Worm (Caenorhabditis elegans) whole organism, L3 larva: ENCODE results near the gene perm-1.

ENCODE experiments used
- R02D3.7 ChIP-seq: fragments of 150-350 bp; optimal IDR thresholded peaks from 2 replicates; lab custom pipeline; 2014; ENCODE audit warnings: missing biosample characterization, missing genetic modification characterization
- ZK546.5 ChIP-seq: sonication (generic microtip); optimal IDR thresholded peaks from 2 replicates; lab custom pipeline; 2017; ENCODE audit warnings: missing biosample characterization, missing genetic modification characterization
- aly-2 ChIP-seq: fragments of 150-350 bp; optimal IDR thresholded peaks from 2 replicates; lab custom pipeline; 2014; ENCODE audit warnings: missing biosample characterization, missing genetic modification characterization
- ceh-28 ChIP-seq: fragments of 150-350 bp; optimal IDR thresholded peaks from 2 replicates; lab custom pipeline; 2014; ENCODE audit warnings: missing biosample characterization, missing genetic modification reagents, missing genetic modification characterization
- ceh-82 ChIP-seq: fragments of 150-350 bp; optimal IDR thresholded peaks from 2 replicates; lab custom pipeline; 2014; ENCODE audit warnings: missing biosample characterization, missing genetic modification characterization
- ceh-9 ChIP-seq: sonication (generic microtip); optimal IDR thresholded peaks from 2 replicates; lab custom pipeline; 2018; ENCODE audit warnings: missing biosample characterization, missing genetic modification characterization
- daf-12 ChIP-seq: fragments of 150-350 bp; optimal IDR thresholded peaks from 2 replicates; lab custom pipeline; 2014; ENCODE audit warnings: missing biosample characterization, missing genetic modification reagents, missing genetic modification characterization
- egl-27 ChIP-seq: sonication (generic microtip); optimal IDR thresholded peaks from 4 replicates; lab custom pipeline; 2017; ENCODE audit warnings: missing biosample characterization, missing genetic modification reagents, missing genetic modification characterization
- egl-5 ChIP-seq: fragments of 150-350 bp; optimal IDR thresholded peaks from 2 replicates; lab custom pipeline; 2017; ENCODE audit warnings: missing biosample characterization, missing genetic modification reagents, missing genetic modification characterization, inconsistent platforms
- elt-2 ChIP-seq: sonication (generic microtip); optimal IDR thresholded peaks from 2 replicates; lab custom pipeline; 2016; ENCODE audit warnings: missing genetic modification reagents, mild to moderate bottlenecking, missing genetic modification characterization, missing compliant biosample characterization
- elt-3 ChIP-seq, 3 experiments: fragments of 150-350 bp in 1 of 3; sonication (generic microtip) in 2 of 3; optimal IDR thresholded peaks; 2 replicates in 2 of 3; 4 replicates in 1 of 3; lab custom pipeline; 2014 to 2017; ENCODE audit warnings: missing biosample characterization in 3 of 3, missing genetic modification characterization in 3 of 3
- fkh-10 ChIP-seq: sonication (generic microtip); optimal IDR thresholded peaks from 2 replicates; lab custom pipeline; 2017; ENCODE audit warnings: missing biosample characterization, missing genetic modification reagents, missing genetic modification characterization
- fkh-2 ChIP-seq: fragments of 150-350 bp; optimal IDR thresholded peaks from 2 replicates; lab custom pipeline; 2014; ENCODE audit warnings: missing biosample characterization, missing genetic modification reagents, missing genetic modification characterization
- fos-1 ChIP-seq: fragments of 150-350 bp; optimal IDR thresholded peaks from 2 replicates; lab custom pipeline; 2014; ENCODE audit warnings: missing biosample characterization, missing genetic modification characterization
- hmg-11 ChIP-seq: sonication (generic microtip); optimal IDR thresholded peaks from 2 replicates; lab custom pipeline; 2016; ENCODE audit warnings: missing genetic modification characterization, missing compliant biosample characterization
- lin-15B ChIP-seq: fragments of 150-350 bp; optimal IDR thresholded peaks from 2 replicates; lab custom pipeline; 2014; ENCODE audit warnings: missing biosample characterization, missing genetic modification characterization
- lin-39 ChIP-seq: fragments of 150-350 bp; optimal IDR thresholded peaks from 2 replicates; lab custom pipeline; 2018; ENCODE audit warnings: missing biosample characterization, missing genetic modification reagents, missing genetic modification characterization
- lsy-12 ChIP-seq: sonication (generic microtip); optimal IDR thresholded peaks from 2 replicates; lab custom pipeline; 2016; ENCODE audit warnings: mild to moderate bottlenecking, missing genetic modification characterization, missing compliant biosample characterization
- mml-1 ChIP-seq: fragments of 150-350 bp; sonication (generic microtip); optimal IDR thresholded peaks from 3 replicates; lab custom pipeline; 2014; ENCODE audit warnings: missing biosample characterization, missing genetic modification characterization
- nfya-1 ChIP-seq: sonication (generic microtip); optimal IDR thresholded peaks from 2 replicates; lab custom pipeline; 2017; ENCODE audit warnings: missing genetic modification characterization, mild to moderate bottlenecking, missing compliant biosample characterization, antibody characterized with exemption, moderate library complexity; ENCODE audit not compliant: insufficient read depth
- nhr-11 ChIP-seq: fragments of 150-350 bp; optimal IDR thresholded peaks from 2 replicates; lab custom pipeline; 2014; ENCODE audit warnings: missing biosample characterization, missing genetic modification characterization
- nhr-12 ChIP-seq: fragments of 150-350 bp; optimal IDR thresholded peaks from 2 replicates; lab custom pipeline; 2014; ENCODE audit warnings: missing biosample characterization, missing genetic modification characterization
- nhr-23 ChIP-seq: fragments of 150-350 bp; optimal IDR thresholded peaks from 2 replicates; lab custom pipeline; 2014; ENCODE audit warnings: missing biosample characterization, missing genetic modification reagents, missing genetic modification characterization
- nhr-25 ChIP-seq: sonication (generic microtip); optimal IDR thresholded peaks from 2 replicates; lab custom pipeline; 2017; ENCODE audit warnings: missing biosample characterization, missing genetic modification characterization
- nhr-28 ChIP-seq: fragments of 150-350 bp; optimal IDR thresholded peaks from 2 replicates; lab custom pipeline; 2014; ENCODE audit warnings: missing biosample characterization, missing genetic modification characterization
- nhr-67 ChIP-seq: fragments of 150-350 bp; optimal IDR thresholded peaks from 2 replicates; lab custom pipeline; 2014; ENCODE audit warnings: missing biosample characterization, missing genetic modification characterization
- nhr-76 ChIP-seq: fragments of 150-350 bp; sonication (generic microtip); optimal IDR thresholded peaks from 5 replicates; lab custom pipeline; 2014; ENCODE audit warnings: missing biosample characterization, missing genetic modification characterization
- nhr-77 ChIP-seq: fragments of 150-350 bp; optimal IDR thresholded peaks from 2 replicates; lab custom pipeline; 2014; ENCODE audit warnings: missing biosample characterization, missing genetic modification characterization
- pha-4 ChIP-seq: fragments of 150-350 bp; optimal IDR thresholded peaks from 2 replicates; lab custom pipeline; 2014; ENCODE audit warnings: missing biosample characterization, missing genetic modification reagents, missing genetic modification characterization
- pqm-1 ChIP-seq: fragments of 150-350 bp; optimal IDR thresholded peaks from 2 replicates; lab custom pipeline; 2017; ENCODE audit warnings: missing biosample characterization, missing genetic modification characterization, inconsistent platforms
- sea-2 ChIP-seq: fragments of 150-350 bp; sonication (generic microtip); optimal IDR thresholded peaks from 4 replicates; lab custom pipeline; 2014; ENCODE audit warnings: missing biosample characterization, missing genetic modification reagents, missing genetic modification characterization
- snpc-4 ChIP-seq: fragments of 150-350 bp; optimal IDR thresholded peaks from 2 replicates; lab custom pipeline; 2014; ENCODE audit warnings: missing biosample characterization, missing genetic modification characterization
- unc-39 ChIP-seq: sonication (generic microtip); optimal IDR thresholded peaks from 4 replicates; lab custom pipeline; 2017; ENCODE audit warnings: missing biosample characterization, missing genetic modification characterization
- unc-62 ChIP-seq: fragments of 150-350 bp; sonication (generic microtip); optimal IDR thresholded peaks from 4 replicates; lab custom pipeline; 2014; ENCODE audit warnings: missing biosample characterization, missing genetic modification reagents, missing genetic modification characterization
- zag-1 ChIP-seq: fragments of 150-350 bp; optimal IDR thresholded peaks from 2 replicates; lab custom pipeline; 2014; ENCODE audit warnings: missing biosample characterization, missing genetic modification characterization
- ztf-11 ChIP-seq: fragments of 150-350 bp; optimal IDR thresholded peaks from 2 replicates; lab custom pipeline; 2014; ENCODE audit warnings: missing biosample characterization, missing genetic modification characterization
- ztf-4 ChIP-seq: fragments of 150-350 bp; optimal IDR thresholded peaks from 2 replicates; lab custom pipeline; 2014; ENCODE audit warnings: missing biosample characterization, missing genetic modification characterization

perm-1 gene

DNA sequence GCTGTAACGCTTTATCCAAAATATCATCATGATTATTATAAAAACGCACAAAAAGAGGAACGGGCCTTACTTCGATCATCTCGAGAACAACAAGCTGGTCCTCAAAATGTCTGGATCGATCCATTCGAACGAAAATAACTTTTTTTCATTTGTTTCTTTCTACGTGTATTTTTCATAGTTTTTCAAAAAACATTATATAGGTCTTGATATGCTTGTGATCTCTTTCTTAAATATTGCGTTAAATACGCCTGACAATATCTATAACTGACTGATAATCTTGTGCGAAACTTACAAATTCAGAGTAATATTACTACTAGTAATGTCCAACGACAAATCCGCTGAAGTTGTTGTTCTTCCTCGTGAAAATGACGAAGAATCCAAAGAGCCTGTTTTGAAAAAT, 22.5 kb upstream of the perm-1 start, which contains the start of gene sds-22:
Gene sds-22 (plus strand): TSS at position 301 of the 400 bp plus-strand sequence.
- TF ChIP-seq nhr-28: no peak
- TF ChIP-seq fkh-2 (tag; lab: Kevin White, UChicago): no peak
- no peak for TF ChIP-seq nhr-12
- no peak for TF ChIP-seq unc-39 (tag; lab: Kevin White, UChicago)

DNA sequence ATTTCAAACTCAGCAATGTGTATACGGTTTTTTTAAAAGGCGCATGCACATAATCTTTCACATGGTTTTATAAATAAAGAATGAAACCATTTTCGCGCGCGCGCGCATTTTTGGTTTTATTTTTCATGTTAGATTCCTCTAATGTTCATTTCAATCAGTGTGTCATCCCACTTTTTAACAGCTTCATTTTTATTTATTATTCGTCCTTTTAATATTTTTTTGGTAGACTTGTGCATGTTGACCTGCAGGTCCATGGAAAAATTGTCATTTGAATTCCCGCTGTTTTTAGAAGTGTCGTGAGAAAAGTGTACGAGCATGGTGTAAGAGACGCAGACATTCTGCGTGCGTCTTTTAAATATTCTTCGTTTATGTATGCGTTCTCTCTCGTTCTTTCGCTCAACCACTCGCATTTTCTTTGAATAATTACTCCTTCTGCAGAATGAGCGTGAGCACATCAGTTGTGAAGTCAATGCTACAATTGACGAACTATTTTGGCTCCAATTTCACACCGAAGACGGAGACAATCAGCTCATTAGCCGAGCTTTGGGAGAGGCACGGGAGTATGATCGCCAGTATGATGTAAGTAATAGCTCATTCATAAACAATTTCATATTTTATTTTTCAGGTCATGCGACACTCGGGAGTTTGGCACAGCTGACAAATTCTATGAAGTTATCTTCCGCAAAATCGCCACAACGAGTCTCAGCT, 20.2 kb upstream of the perm-1 start, which contains the start of gene lin-5:
Gene lin-5 (plus strand): TSS at position 354 of the 708 bp plus-strand sequence.
- TF ChIP-seq snpc-4: peak; percentile 59
- no peak for TF ChIP-seq fos-1 (tag; lab: Kevin White, UChicago)
- TF ChIP-seq egl-27: no peak
- TF ChIP-seq R02D3.7: no peak
- no peak for TF ChIP-seq ceh-82
- peak; percentile 5 for TF ChIP-seq elt-2 (tag; lab: Kevin White, UChicago)
- no peak for TF ChIP-seq ztf-11 (tag; lab: Kevin White, UChicago)
- TF ChIP-seq daf-12 (tag; lab: Kevin White, UChicago): no peak
- peak; percentile 79 for TF ChIP-seq lin-15B (tag; lab: Kevin White, UChicago)
- peak; percentile 67 for TF ChIP-seq nfya-1
- TF ChIP-seq lin-39 (tag; lab: Kevin White, UChicago): peak; percentile 64
- no peak for TF ChIP-seq ceh-28
- no peak for TF ChIP-seq nhr-28
- no peak for TF ChIP-seq zag-1 (tag; lab: Kevin White, UChicago)
- no peak for TF ChIP-seq nhr-67 (tag; lab: Kevin White, UChicago)
- TF ChIP-seq sea-2: no peak
- TF ChIP-seq lsy-12 (tag; lab: Kevin White, UChicago): no peak
- no peak for TF ChIP-seq nhr-23 (tag; lab: Kevin White, UChicago)
- no peak for TF ChIP-seq fkh-2 (tag; lab: Kevin White, UChicago)
- TF ChIP-seq nhr-77 (tag; lab: Kevin White, UChicago): no peak
- no peak for TF ChIP-seq mml-1
- peak; percentile 57 for TF ChIP-seq pha-4 (tag; lab: Kevin White, UChicago)
- no peak for TF ChIP-seq nhr-76 (tag; lab: Kevin White, UChicago)
- TF ChIP-seq egl-5: peak; percentile 54
- no peak for TF ChIP-seq pqm-1 (tag; lab: Kevin White, UChicago)
- peak; percentile 19 for TF ChIP-seq nhr-25 (tag; lab: Kevin White, UChicago)
- TF ChIP-seq ZK546.5 (tag; lab: Kevin White, UChicago): no peak
- TF ChIP-seq elt-3 (tag; optimal IDR thresholded peaks at IDR 0.05; lab: Kevin White, UChicago): no peak
- TF ChIP-seq ceh-9 (tag; lab: Kevin White, UChicago): no peak
- no peak for TF ChIP-seq ztf-4 (tag; lab: Kevin White, UChicago)
- no peak for TF ChIP-seq aly-2 (tag; lab: Kevin White, UChicago)
- no peak for TF ChIP-seq fkh-10 (GFP tag; lab: Kevin White, UChicago)
- no peak for TF ChIP-seq unc-62 (GFP tag; lab: Kevin White, UChicago)
- TF ChIP-seq hmg-11: peak; percentile 57
- no peak for TF ChIP-seq unc-39 (tag; lab: Kevin White, UChicago)

DNA sequence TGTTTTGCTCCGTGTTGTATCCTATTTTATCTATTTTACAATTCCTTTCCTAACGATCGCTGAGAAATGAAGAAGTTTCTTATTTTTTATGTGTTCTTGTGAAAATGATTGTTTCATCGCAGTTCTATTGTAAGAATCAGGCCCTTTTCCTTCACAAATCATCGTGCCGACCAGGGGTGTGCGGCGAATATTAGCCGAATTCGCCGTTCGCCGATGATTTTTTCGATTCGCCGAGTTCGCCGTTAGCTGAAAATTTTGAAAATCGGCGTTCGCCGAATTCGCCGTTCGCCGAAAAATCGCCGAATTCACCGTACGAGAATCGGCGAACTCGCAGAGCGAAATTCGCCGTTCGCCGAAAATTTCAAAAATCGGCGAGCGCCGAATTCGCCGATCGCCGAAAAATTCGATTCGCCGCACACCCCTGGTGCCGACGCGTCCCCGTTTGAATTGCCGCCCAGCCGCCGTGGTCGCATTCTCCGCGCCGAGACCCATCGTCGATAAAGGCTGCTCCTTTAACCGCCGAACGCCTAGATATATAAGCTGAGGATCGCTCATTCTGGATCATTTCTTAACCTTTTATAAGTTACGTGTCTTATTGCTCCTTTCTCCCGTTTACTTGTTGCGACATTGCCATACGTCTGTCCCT, 17.0 kb upstream of the perm-1 start:
- peak; percentile 48 for TF ChIP-seq lin-15B (tag; lab: Kevin White, UChicago)
- no peak for TF ChIP-seq nhr-28
- TF ChIP-seq nhr-12: no peak

DNA sequence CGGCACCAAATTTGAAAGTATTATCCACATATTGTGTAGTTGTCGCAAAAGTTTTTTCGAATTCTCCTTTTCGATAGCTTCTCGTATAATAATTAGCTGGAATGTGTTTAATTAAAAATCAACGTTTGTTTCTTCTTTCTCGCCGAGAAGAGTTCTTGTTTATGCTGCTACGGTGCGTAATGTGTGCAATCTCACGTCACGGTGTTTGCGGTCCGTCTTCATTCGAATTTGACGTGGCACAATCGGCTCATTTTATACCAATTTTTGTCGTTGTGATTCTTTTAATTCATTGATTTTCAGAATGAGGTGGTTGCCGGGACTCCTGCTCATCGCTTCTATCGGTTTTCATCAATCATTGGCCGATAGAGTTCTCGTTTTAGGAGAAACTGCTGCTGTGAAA, 16.4 kb upstream of the perm-1 start, which contains the start of gene ostb-1:
Gene ostb-1 (plus strand): TSS at position 301 of the 400 bp plus-strand sequence.
- peak; percentile 81 for TF ChIP-seq nfya-1
- no peak for TF ChIP-seq nhr-11 (tag; lab: Kevin White, UChicago)
- TF ChIP-seq pha-4 (tag; lab: Kevin White, UChicago): peak; percentile 56
- TF ChIP-seq, all 47 proteins: peak for 2
